Fruit fly (Drosophila melanogaster) whole organism, wandering third instar larva: Measurements from ENCODE around the gene CG7453.

Experiments
- Abd-B ChIP-seq: fragments of >200 bp; optimal IDR thresholded peaks from 2 replicates; lab custom pipeline; 2017; ENCODE audit warnings: missing biosample characterization, missing genetic modification characterization
- Dif ChIP-seq: fragments of 200-275, 200-300 bp; sonication (Bioruptor generic); optimal IDR thresholded peaks from 2 replicates; lab custom pipeline; 2018; ENCODE audit warnings: missing biosample characterization, missing genetic modification characterization; ENCODE audit not compliant: partially characterized antibody
- HLH106 ChIP-seq: fragments of 200-800 bp; optimal IDR thresholded peaks from 3 replicates; lab custom pipeline; 2019; ENCODE audit warnings: missing biosample characterization, mild to moderate bottlenecking, missing genetic modification characterization, moderate library complexity
- Myc ChIP-seq: fragments of >200 bp; optimal IDR thresholded peaks from 2 replicates; lab custom pipeline; 2017
- N ChIP-seq: fragments of >200 bp; optimal IDR thresholded peaks from 2 replicates; lab custom pipeline; 2018; ENCODE audit warnings: missing biosample characterization, missing external identifiers, missing genetic modification characterization
- br ChIP-seq: fragments of 200-800 bp; sonication (Bioruptor generic); optimal IDR thresholded peaks from 2 replicates; lab custom pipeline; 2016; ENCODE audit warnings: missing biosample characterization, missing genetic modification characterization
- dsf ChIP-seq: sonication (Bioruptor generic); optimal IDR thresholded peaks from 2 replicates; lab custom pipeline; 2016; ENCODE audit warnings: missing biosample characterization, missing genetic modification characterization, borderline replicate concordance
- h ChIP-seq: fragments of 200-800 bp; sonication (Bioruptor generic); optimal IDR thresholded peaks from 3 replicates; lab custom pipeline; 2016; ENCODE audit warnings: missing biosample characterization, mild to moderate bottlenecking, missing genetic modification characterization
- lola ChIP-seq: fragments of >200 bp; optimal IDR thresholded peaks from 2 replicates; lab custom pipeline; 2017; ENCODE audit warnings: missing biosample characterization, missing genetic modification characterization
- pan ChIP-seq: fragments of >200 bp; optimal IDR thresholded peaks from 2 replicates; lab custom pipeline; 2017
- rgr ChIP-seq: fragments of 200-800 bp; sonication (Bioruptor generic); optimal IDR thresholded peaks from 3 replicates; lab custom pipeline; 2016; ENCODE audit warnings: missing biosample characterization, mild to moderate bottlenecking, missing genetic modification characterization
- sage ChIP-seq: fragments of 200-800 bp; sonication (Bioruptor generic); optimal IDR thresholded peaks from 2 replicates; lab custom pipeline; 2016; ENCODE audit warnings: missing biosample characterization, mild to moderate bottlenecking, missing genetic modification characterization
- sv ChIP-seq: fragments of 200-800 bp; sonication (Bioruptor generic); optimal IDR thresholded peaks from 3 replicates; lab custom pipeline; 2016; ENCODE audit warnings: missing biosample characterization, missing genetic modification characterization
- usp ChIP-seq: fragments of >200 bp; optimal IDR thresholded peaks from 2 replicates; lab custom pipeline; 2017; ENCODE audit warnings: missing biosample characterization, missing genetic modification characterization

DNA sequence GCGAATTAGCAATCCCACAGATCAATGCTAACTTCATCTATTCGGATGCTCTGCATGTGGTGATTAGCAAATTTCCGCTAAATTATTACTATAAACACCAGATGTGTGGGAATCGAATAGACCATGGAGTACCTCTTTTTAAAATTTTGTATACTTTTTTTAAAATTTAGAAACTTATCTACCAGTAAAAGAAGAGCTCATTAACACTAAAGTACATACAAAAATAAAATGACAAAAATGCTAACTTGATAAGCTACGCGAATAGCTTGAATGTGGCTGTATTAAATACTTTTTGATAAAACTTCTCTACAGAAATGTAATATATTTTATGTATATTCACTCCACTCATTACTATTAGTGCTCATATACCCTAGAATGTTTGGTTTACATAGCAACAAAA, 5.9 kb upstream of the CG7453 start:
- TF ChIP-seq Abd-B (GFP tag; lab: Kevin White, UChicago) (no peak), rgr (GFP tag; lab: Kevin White, UChicago) (no peak), br (GFP tag; lab: Kevin White, UChicago) (no peak), pan (lab: Kevin White, UChicago) (no peak), lola (no peak), usp (no peak), Myc (no peak), N (no peak), sage (no peak), HLH106 (no peak), h (no peak), Dif (GFP tag; lab: Kevin White, UChicago) (no peak), dsf (GFP tag; lab: Kevin White, UChicago) (no peak), sv (no peak)
